Fruit fly (Drosophila melanogaster) whole organism: Measurements from ENCODE around the gene CG31897.

Source experiments
- CG8478 ChIP-seq: fragments of >200 bp; optimal IDR thresholded peaks from 2 replicates; lab custom pipeline; 2018; ENCODE audit warnings: inconsistent platforms
- Dll ChIP-seq: fragments of >200 bp; optimal IDR thresholded peaks from 2 replicates; lab custom pipeline; 2017
- EcR ChIP-seq, 2 experiments: fragments of >200 bp; optimal IDR thresholded peaks; 2 replicates each; lab custom pipeline; 2017; ENCODE audit warnings: missing biosample characterization in 2 of 2, missing genetic modification characterization in 2 of 2, missing genetic modification reagents in 2 of 2
- pan ChIP-seq: fragments of >200 bp; optimal IDR thresholded peaks from 2 replicates; lab custom pipeline; 2017
- psq ChIP-seq: fragments of >200 bp; optimal IDR thresholded peaks from 2 replicates; lab custom pipeline; 2017
- usp ChIP-seq: fragments of >200 bp; optimal IDR thresholded peaks from 2 replicates; lab custom pipeline; 2017; ENCODE audit warnings: missing biosample characterization, missing genetic modification characterization, mixed read lengths

CG31897 gene

DNA sequence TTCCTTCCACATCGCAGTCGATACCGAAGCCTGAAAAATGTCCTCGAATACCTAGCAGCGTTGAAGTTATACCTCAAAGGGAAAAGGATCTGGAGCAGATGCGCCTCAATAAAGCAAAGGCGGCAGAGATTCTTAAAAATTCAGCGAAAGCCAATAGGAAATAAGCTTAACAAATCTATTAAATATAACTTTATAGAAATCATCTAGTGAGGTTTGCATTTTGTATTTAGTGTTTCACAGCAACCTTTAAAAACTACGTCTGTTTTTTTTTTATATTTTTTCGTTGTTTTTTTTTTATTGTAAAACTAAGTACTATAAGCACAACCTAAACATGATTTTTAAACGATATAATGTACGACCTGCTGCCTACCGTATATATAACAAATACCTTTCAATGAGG, at the start of gene CG31897:
TSS of gene CG31897 (plus strand) at position 301 of the 400 bp plus-strand sequence.
- TF ChIP-seq CG8478 (lab: Kevin White, UChicago): no peak
- TF ChIP-seq pan (lab: Kevin White, UChicago): no peak
- TF ChIP-seq EcR (GFP tag; optimal IDR thresholded peaks at IDR 0.05; lab: Kevin White, UChicago): no peak
- no peak for TF ChIP-seq psq (lab: Kevin White, UChicago)
- TF ChIP-seq usp (GFP tag; lab: Kevin White, UChicago): no peak
- TF ChIP-seq Dll (lab: Kevin White, UChicago): no peak

DNA sequence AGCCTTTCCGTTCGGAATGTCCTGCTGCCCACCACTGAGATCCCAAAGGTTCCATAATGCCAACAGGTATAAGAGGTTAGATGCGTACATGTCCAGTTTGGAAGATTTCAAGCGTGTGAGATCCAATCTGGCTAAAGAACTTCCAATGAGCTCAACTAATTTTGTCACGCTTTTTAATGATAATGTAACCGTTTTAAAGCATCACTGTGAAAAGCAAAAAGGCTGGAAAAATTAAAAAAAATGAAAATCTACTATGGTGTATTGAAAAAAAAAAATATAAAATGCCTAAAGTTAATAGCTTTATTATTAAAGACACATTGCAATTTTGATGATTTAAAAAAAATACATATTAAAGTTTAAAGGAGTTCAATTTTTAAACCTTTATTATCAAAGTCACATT, 49.1 kb upstream of the CG31897 start, which contains the start of gene Acp29AB:
TSS of gene Acp29AB (minus strand) at position 101 of the 400 bp plus-strand sequence.
- TF ChIP-seq EcR (GFP tag; optimal IDR thresholded peaks at IDR 0.05; lab: Kevin White, UChicago): no peak
- no peak for TF ChIP-seq psq (lab: Kevin White, UChicago)
- TF ChIP-seq usp (GFP tag; lab: Kevin White, UChicago): no peak
- TF ChIP-seq pan (lab: Kevin White, UChicago): no peak
- TF ChIP-seq CG8478 (lab: Kevin White, UChicago): no peak
- TF ChIP-seq Dll (lab: Kevin White, UChicago): no peak

DNA sequence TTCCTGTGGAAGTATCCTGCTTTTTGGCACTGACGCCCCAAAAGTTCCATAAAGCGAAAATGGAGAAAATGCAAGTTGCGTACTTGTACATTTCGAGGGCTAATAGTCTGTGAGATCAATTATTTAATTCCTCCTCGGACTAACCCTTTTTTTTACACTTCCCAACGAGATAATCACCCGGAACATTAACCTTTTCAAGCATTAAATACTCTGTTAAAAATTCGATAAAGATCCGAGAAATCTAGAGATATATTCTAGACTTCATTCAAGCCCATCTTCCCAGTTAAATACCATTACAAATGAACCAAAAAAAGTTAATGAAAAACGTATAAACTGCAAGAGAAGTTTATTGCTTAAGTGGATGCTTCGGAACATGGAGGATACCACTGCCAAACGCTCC, 48.1 kb upstream of the CG31897 start, which contains the start of gene lectin-29Ca:
TSS of gene lectin-29Ca (minus strand) at position 101 of the 400 bp plus-strand sequence.
- TF ChIP-seq psq (lab: Kevin White, UChicago): no peak
- TF ChIP-seq EcR (GFP tag; optimal IDR thresholded peaks at IDR 0.05; lab: Kevin White, UChicago): no peak
- TF ChIP-seq Dll (lab: Kevin White, UChicago): no peak
- TF ChIP-seq pan (lab: Kevin White, UChicago): no peak
- TF ChIP-seq usp (GFP tag; lab: Kevin White, UChicago): no peak
- no peak for TF ChIP-seq CG8478 (lab: Kevin White, UChicago)

DNA sequence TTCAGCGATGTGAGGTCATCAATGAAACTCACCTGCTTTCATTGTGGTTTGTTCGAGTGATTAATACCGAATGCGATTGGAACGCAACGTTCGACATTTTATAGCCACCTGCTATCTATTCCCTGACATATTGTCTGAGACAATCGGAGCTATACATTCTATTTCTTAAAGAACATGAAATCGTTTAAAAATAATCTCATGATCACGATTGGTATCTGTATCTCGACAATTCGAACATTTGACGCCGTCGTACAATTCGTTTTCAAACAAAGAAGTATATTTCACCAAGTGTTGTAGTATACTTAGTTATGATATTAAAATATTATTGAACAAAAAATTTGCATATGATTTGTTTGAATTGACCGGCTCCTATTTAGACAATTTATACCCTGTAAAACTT, 47.4 kb upstream of the CG31897 start, which contains the start of gene Peritrophin-15b:
TSS of gene Peritrophin-15b (minus strand) at position 101 of the 400 bp plus-strand sequence.
- TF ChIP-seq Dll (lab: Kevin White, UChicago): no peak
- no peak for TF ChIP-seq usp (GFP tag; lab: Kevin White, UChicago)
- TF ChIP-seq EcR (GFP tag; optimal IDR thresholded peaks at IDR 0.05; lab: Kevin White, UChicago): no peak
- TF ChIP-seq pan (lab: Kevin White, UChicago): no peak
- no peak for TF ChIP-seq psq (lab: Kevin White, UChicago)
- TF ChIP-seq CG8478 (lab: Kevin White, UChicago): no peak

DNA sequence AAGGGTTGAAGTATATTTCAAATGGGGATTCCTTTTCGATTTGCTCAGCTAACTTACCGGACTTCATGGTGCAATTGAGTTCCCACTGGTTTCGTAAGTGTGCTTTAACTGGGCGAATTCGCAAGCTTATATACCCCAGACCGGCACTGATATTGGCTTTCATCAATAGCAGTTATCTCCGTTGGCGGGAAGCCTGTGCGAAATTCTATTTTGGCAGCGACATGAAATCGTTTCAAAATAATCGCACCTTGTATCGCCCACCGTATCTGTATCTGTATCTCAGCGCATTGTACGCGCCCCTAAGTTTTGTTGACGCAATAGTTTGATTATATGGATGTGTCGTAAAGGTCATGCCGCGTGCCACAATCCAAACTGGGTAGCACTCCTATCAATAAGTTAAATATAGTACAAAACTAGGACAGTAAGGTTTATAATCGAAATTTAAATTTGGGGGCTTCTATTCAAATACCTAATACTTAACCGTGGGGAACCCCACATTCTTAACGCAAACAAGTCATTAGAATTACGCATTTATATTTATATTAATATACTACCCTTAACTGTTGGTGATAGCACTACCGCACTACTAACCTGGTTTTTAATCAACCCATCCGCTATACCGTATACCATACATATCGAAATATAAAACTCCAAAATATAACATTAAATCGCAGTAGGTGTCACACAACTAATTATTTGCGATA, 46.1 kb upstream of the CG31897 start, which contains the start of the genes Peritrophin-15a and CG13385:
TSS of gene Peritrophin-15a (minus strand) at position 101 of the 704 bp plus-strand sequence.
TSS of gene CG13385 (plus strand) at position 654 of the 704 bp plus-strand sequence.
- no peak for TF ChIP-seq usp (GFP tag; lab: Kevin White, UChicago)
- no peak for TF ChIP-seq EcR (GFP tag; optimal IDR thresholded peaks at IDR 0.05; lab: Kevin White, UChicago)
- TF ChIP-seq Dll (lab: Kevin White, UChicago): no peak
- TF ChIP-seq CG8478 (lab: Kevin White, UChicago): no peak
- no peak for TF ChIP-seq psq (lab: Kevin White, UChicago)
- TF ChIP-seq pan (lab: Kevin White, UChicago): no peak

DNA sequence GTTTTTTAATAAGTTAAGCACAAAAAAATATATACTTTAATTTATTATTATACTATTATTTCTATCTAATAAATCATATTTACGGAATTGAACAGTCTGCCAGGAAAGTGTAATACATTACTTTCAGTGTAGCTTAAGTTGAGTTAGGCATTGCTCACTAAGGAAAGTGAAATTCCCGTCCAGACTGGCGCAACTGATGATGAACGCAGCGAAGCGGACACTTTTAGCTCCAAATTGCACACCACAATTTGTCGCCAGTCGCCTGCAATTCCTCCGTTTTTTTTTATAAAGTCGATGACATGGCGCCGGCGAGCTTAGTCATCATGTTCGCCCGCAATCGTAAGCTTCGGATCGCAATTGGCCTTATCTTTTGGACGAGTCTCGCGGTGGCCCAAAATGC, 43.5 kb upstream of the CG31897 start, which contains the start of gene CG13386:
TSS of gene CG13386 (plus strand) at position 301 of the 400 bp plus-strand sequence.
- TF ChIP-seq CG8478 (lab: Kevin White, UChicago) (no peak), psq (lab: Kevin White, UChicago) (no peak), EcR (GFP tag; optimal IDR thresholded peaks at IDR 0.05; lab: Kevin White, UChicago) (no peak), usp (GFP tag; lab: Kevin White, UChicago) (no peak), Dll (lab: Kevin White, UChicago) (no peak), pan (lab: Kevin White, UChicago) (no peak)

DNA sequence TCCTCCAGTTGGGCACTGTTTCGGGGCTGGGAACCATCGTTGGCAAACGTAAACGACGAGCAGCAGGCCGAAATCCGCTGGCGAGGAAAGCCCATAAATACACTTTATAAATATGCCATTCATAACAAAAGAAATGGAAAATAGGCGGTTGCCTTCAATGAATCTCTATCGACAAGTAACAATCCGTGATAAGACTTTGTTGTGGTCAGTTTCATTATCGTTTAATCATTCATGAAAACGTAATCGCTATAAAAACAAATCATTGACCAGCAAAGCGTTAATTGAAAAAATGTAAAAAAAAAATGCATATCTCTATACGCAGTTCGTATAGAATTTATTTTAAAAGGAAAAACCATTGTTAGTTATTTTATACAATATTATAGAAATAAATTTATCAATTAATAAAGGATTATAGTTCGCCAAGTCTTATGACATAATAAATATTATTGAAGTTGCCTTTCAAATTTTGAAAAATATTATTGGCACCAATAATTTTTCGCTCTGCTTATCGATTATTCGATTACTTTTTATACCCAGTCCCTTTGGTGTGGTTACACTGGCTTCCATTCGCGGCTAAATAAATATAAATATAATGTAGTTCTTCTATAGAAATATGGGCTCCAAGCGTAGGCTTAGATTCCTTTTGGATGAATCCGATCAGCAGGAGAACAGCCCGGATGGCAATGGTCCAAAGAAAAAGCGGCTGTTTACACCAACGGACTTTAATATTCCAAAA, 42.2 kb upstream of the CG31897 start, which contains the start of gene CG31898:
TSS of gene CG31898 (plus strand) at position 559 of the 736 bp plus-strand sequence.
- TF ChIP-seq CG8478 (lab: Kevin White, UChicago) (no peak), Dll (lab: Kevin White, UChicago) (no peak), EcR (GFP tag; optimal IDR thresholded peaks at IDR 0.05; lab: Kevin White, UChicago) (no peak)

DNA sequence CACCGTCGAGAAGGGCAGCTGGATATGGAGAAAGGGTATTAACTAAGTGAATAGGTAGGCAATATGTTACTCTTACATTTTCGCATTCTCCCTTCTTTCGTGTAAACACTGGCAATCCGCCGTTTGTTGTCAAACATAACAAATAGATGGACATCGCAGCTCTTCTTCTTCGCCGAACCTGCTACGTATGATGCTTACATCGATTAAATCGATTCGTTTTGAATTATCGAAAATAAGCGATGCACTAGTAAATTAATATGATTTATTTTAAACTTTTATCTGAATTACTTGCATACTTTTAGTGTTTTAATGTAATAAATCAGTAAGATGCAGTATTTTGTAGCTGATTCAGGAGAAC, 39.3 kb upstream of the CG31897 start, which contains the start of gene fy:
TSS of gene fy (minus strand) at position 353 of the 358 bp plus-strand sequence.
- no peak for TF ChIP-seq EcR (GFP tag; optimal IDR thresholded peaks at IDR 0.05; lab: Kevin White, UChicago)
- TF ChIP-seq usp (GFP tag; lab: Kevin White, UChicago): no peak

DNA sequence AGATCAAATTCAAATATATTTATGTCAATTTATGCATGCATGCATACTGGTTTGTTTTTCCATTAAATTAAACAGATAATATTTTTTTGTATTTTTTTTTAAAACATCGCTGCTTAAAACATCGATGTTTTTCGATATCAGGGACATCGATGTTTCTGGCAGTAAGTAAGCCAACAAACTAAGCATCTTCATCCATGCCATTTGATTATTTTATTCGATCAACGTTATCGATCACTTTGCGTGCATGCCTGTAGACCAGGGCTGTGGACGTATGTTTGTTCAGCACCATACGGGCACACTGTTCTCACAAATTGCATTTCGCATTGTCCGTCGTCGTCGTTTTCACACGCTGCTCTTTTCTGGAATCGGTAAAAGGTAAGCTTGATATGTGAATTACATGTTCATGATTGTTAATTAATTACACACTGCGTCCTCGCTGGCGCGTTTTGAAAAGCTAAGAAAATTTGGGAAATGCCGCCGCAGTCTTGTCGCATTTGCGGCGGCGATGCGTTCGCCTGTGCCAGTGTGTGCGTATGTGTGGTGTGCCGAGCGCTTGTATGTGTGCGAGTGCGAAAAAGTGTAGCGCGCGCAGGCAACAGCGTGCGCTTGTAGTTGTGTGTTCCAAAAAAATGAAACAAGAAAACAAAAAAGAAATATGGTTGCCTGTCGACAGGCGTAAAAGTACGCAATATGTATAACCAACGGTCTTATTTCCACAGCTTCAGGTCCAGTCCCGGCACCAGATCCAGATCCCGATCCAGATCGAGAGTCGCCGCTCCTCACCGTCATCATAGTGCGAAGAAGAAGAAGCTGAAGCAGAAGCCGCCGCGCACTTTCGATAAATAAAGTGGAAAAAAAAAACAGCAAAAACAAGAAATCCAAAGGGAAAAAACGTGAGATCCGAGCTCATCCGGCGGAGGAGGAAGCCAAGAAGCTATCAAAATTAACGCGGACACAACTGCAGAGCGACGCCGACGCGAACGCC, 38.7 kb upstream of the CG31897 start, which contains the start of gene emb:
TSS of gene emb (plus strand) at position 288 of the 985 bp plus-strand sequence.
- TF ChIP-seq CG8478 (lab: Kevin White, UChicago) (no peak), psq (lab: Kevin White, UChicago) (no peak), usp (GFP tag; lab: Kevin White, UChicago) (no peak), EcR (GFP tag; optimal IDR thresholded peaks at IDR 0.05; lab: Kevin White, UChicago) (no peak), pan (lab: Kevin White, UChicago) (no peak), Dll (lab: Kevin White, UChicago) (no peak)

DNA sequence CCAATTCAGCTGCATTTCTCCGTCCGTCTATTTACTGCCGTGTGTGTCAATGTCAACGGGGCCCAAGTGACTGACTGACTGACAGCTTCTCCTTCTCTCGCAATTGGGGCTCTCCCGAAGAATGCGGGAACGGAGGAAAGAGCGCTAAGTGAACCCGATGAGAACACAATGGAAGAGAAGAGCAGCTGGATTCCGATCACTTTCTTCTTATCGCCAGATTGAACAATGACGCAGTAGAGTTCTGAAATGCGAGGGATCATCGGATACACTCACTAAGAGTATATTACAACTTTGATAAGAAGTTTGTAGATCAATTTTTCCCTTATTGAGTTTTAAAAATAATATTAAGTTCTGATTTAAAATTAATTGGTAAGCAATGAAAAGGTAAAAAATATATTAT, 30.7 kb upstream of the CG31897 start, which contains the start of gene Naglu:
TSS of gene Naglu (minus strand) at position 339 of the 400 bp plus-strand sequence.
- TF ChIP-seq EcR (GFP tag; optimal IDR thresholded peaks at IDR 0.05; lab: Kevin White, UChicago) (no peak), pan (lab: Kevin White, UChicago) (no peak), usp (GFP tag; lab: Kevin White, UChicago) (no peak), psq (lab: Kevin White, UChicago) (no peak), Dll (lab: Kevin White, UChicago) (no peak), CG8478 (lab: Kevin White, UChicago) (no peak)
